Worm (Caenorhabditis elegans) whole organism, L4/young adult: Measurements from ENCODE around the gene ZK177.12.

Experiments used
- W03F9.2 ChIP-seq: fragments of 150-350 bp; optimal IDR thresholded peaks from 2 replicates; lab custom pipeline; 2014; ENCODE audit warnings: missing biosample characterization, missing genetic modification characterization
- dao-5 ChIP-seq: sonication (generic microtip); optimal IDR thresholded peaks from 2 replicates; lab custom pipeline; 2016; ENCODE audit warnings: missing genotype, missing genetic modification characterization, moderate library complexity, missing compliant biosample characterization
- him-1 ChIP-seq: sonication (generic microtip); optimal IDR thresholded peaks from 2 replicates; lab custom pipeline; 2016; ENCODE audit warnings: missing genotype, missing genetic modification reagents, missing genetic modification characterization, missing compliant biosample characterization

ZK177.12 gene

ce11 chrII:5521411-5521810 is at the start of gene ZK177.12:
ZK177.12 (plus strand) TSS chrII:5521711.
- TF ChIP-seq W03F9.2 (no peak), dao-5 (tag; lab: Kevin White, UChicago) (no peak), him-1 (tag; lab: Kevin White, UChicago) (no peak)

- no peak for TF ChIP-seq dao-5 (tag; lab: Kevin White, UChicago)
- peak; percentile 58 for TF ChIP-seq W03F9.2
Measured at ce11 chrII:5473946-5474423, 47.5 kb upstream of the ZK177.12 start, which contains the start of gene mrps-16. mrps-16 (plus strand) TSS chrII:5474373.

DNA sequence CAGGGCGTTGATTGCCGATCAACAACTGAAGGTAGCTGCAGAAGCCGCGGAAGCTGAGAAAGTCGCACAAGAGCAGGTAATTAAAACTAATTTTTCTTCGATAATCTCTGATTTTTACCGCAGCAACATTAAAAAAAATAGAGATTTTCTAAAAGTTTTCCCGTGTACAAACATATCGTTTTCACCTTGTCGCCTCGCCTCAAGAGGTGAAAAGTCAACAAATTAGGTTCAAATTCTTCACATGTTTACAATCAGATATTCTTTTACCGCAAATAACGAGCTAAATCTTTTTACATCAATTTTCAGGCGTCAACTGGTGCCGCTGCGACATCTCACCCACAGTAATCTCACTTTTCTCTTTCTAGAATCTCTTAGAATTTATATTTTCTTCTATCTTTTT is 46.6 kb upstream of the ZK177.12 start, which contains the start of gene ilcr-2:
Gene ilcr-2 (plus strand): TSS at position 301 of the 400 bp plus-strand sequence.
- TF ChIP-seq him-1 (tag; lab: Kevin White, UChicago) = no peak
- TF ChIP-seq dao-5 (tag; lab: Kevin White, UChicago) = no peak
- TF ChIP-seq W03F9.2 = no peak

DNA sequence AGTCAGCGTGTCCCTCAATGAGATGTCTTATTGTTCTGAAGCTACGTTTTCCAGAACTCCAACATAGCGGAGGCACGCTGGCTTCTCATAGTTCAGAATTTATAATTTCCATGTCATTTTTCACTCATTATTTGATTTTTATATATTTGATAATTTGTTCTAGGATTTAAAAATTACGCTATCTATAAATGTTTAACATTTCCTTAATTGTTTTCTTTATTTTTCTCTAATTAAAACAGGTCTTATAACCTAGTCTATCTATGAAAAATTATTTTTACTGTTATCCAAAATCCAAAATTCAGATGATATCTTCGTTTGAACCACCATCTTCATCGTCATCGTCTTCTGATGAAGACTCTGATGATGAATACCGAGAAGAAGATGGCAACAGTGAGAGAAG is 43.2 kb upstream of the ZK177.12 start, which contains the start of gene F56D1.1:
Gene F56D1.1 (plus strand): TSS at position 301 of the 400 bp plus-strand sequence.
- no peak for TF ChIP-seq dao-5 (tag; lab: Kevin White, UChicago)
- no peak for TF ChIP-seq him-1 (tag; lab: Kevin White, UChicago)
- no peak for TF ChIP-seq W03F9.2

- no peak for TF ChIP-seq W03F9.2
- no peak for TF ChIP-seq dao-5 (tag; lab: Kevin White, UChicago)
- TF ChIP-seq him-1 (tag; lab: Kevin White, UChicago) = no peak
Measured at ce11 chrII:5481982-5482381, 39.5 kb upstream of the ZK177.12 start, which contains the start of gene cal-8. cal-8 (minus strand) TSS chrII:5482041.

- TF ChIP-seq W03F9.2 = no peak
- TF ChIP-seq dao-5 (tag; lab: Kevin White, UChicago) = no peak
- no peak for TF ChIP-seq him-1 (tag; lab: Kevin White, UChicago)
Measured at ce11 chrII:5487844-5488243, 33.7 kb upstream of the ZK177.12 start, which contains the start of gene nep-5. nep-5 (plus strand) TSS chrII:5488144.

- TF ChIP-seq dao-5 (tag; lab: Kevin White, UChicago) (no peak), W03F9.2 (no peak), him-1 (tag; lab: Kevin White, UChicago) (no peak)
Measured at ce11 chrII:5494405-5494804, 27.1 kb upstream of the ZK177.12 start, which contains the start of gene F12A10.6. F12A10.6 (minus strand) TSS chrII:5494505.

DNA sequence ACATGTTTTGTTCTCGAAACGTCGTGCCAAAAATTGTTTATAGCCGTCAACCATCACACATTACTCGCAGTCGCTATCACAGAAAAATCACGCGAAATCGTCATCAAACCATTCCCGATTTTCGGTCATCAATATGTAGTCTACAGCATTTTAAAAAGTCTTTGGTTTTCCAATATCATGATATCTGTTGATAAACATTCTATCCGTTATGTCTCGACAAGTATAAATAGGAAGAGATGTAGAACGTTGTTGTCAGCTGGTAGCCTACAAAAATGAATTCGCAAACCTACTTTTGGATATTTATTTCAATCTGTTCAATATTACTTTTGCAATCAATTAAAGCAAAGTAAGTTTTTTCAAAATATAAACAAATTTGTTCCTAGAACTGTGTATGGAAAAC is 25.1 kb upstream of the ZK177.12 start, which contains the start of gene F12A10.1:
Gene F12A10.1 (plus strand): TSS at position 166 of the 400 bp plus-strand sequence.
- TF ChIP-seq W03F9.2 = no peak
- no peak for TF ChIP-seq him-1 (tag; lab: Kevin White, UChicago)
- no peak for TF ChIP-seq dao-5 (tag; lab: Kevin White, UChicago)

- TF ChIP-seq W03F9.2 (no peak), dao-5 (tag; lab: Kevin White, UChicago) (no peak), him-1 (tag; lab: Kevin White, UChicago) (no peak)
Measured at ce11 chrII:5497541-5497940, 24.0 kb upstream of the ZK177.12 start.

DNA sequence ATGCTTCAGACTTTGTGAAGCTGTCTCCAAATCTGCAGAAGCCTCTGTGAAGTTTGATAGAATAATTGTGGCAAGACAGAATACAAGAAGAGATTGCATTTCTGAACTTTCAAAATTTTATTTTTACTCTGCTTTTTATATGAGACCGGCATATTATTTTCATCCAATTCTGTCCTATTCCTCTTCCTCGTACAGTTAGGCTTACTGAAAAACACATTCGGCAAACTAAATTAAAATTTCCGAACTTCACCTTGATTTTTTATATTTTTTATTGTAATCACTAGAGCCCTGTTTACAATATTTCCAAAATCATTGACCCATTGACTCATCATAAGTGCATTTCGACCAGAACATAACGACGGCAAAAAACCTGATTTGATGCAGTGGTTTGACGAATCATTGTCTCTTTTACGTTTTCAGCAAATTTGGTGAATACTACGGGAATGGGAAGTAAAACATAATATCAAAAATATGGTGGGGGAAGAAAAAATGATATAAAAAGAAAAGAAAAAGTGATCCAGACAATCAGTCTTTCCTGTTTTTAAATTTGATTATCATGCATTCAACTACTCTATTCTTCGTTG is 23.3 kb upstream of the ZK177.12 start, which contains the start of the genes suex-1 and F12A10.9:
Gene suex-1 (minus strand): TSS at position 101 of the 584 bp plus-strand sequence.
Gene F12A10.9 (plus strand): TSS at position 534 of the 584 bp plus-strand sequence.
- no peak for TF ChIP-seq dao-5 (tag; lab: Kevin White, UChicago)
- TF ChIP-seq W03F9.2 = no peak
- no peak for TF ChIP-seq him-1 (tag; lab: Kevin White, UChicago)

DNA sequence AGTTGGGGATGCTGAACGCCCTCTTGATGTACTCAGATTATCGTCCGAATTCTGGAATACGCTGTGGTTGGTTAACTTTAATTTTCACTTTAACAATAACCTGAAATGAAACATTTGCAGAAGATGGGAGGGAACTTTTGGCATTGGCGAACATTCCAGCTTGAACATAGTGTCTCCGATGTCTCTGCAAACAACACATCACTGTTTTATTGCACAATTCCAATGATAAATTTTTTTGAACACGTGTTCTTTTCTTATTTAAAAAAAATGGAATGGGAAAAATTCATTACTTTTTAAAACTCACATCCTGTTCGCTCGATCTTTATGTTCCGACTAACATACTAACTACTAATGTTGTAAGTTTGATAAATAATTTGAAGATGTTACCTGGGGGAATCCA is 21.0 kb upstream of the ZK177.12 start, which contains the start of gene fzy-1:
Gene fzy-1 (plus strand): TSS at position 301 of the 400 bp plus-strand sequence.
- TF ChIP-seq W03F9.2 (no peak), dao-5 (tag; lab: Kevin White, UChicago) (no peak), him-1 (tag; lab: Kevin White, UChicago) (no peak)

- TF ChIP-seq W03F9.2 (no peak), him-1 (tag; lab: Kevin White, UChicago) (no peak), dao-5 (tag; lab: Kevin White, UChicago) (no peak)
Measured at ce11 chrII:5500986-5501657, 20.4 kb upstream of the ZK177.12 start, which contains the start of gene F12A10.8. F12A10.8 (minus strand) TSS chrII:5501064.

ce11 chrII:5503760-5504159 is 17.8 kb upstream of the ZK177.12 start, which contains the start of gene cyp-44A1:
cyp-44A1 (plus strand) TSS chrII:5504044.
- TF ChIP-seq him-1 (tag; lab: Kevin White, UChicago) (no peak), dao-5 (tag; lab: Kevin White, UChicago) (no peak), W03F9.2 (no peak)
